Fruit fly (Drosophila melanogaster) whole organism, embryonic: ENCODE results near the gene Prosbeta2R2.

ENCODE experiments used
- Bgb ChIP-seq: fragments of 200-800 bp; sonication (Bioruptor generic); IDR thresholded peaks from 2 replicates; pipeline ENCODE4 v1.3.6; 2022; ENCODE audit warnings: missing biosample characterization, missing genetic modification characterization; ENCODE audit not compliant: partially characterized antibody
- CG10431 ChIP-seq: fragments of 200-800 bp; sonication (Bioruptor generic); optimal IDR thresholded peaks from 3 replicates; lab custom pipeline; 2018; ENCODE audit warnings: missing biosample characterization, mild to moderate bottlenecking, missing genetic modification characterization
- CG10462 ChIP-seq: fragments of 200-800 bp; sonication (Bioruptor generic); optimal IDR thresholded peaks from 2 replicates; lab custom pipeline; 2016; ENCODE audit warnings: missing biosample characterization, missing genetic modification characterization
- CG11398 ChIP-seq: fragments of 200-800 bp; sonication (Bioruptor generic); optimal IDR thresholded peaks from 2 replicates; lab custom pipeline; 2016; ENCODE audit warnings: missing biosample characterization, missing genetic modification characterization
- CG11456 ChIP-seq: fragments of 200-800 bp; sonication (Bioruptor generic); IDR thresholded peaks from 3 replicates; pipeline ENCODE4 v1.3.6; 2022; ENCODE audit warnings: missing biosample characterization, missing genetic modification characterization
- CG12744 ChIP-seq: fragments of 200-800 bp; sonication (Bioruptor generic); optimal IDR thresholded peaks from 2 replicates; lab custom pipeline; 2016; ENCODE audit warnings: missing biosample characterization, missing genetic modification characterization
- CG14860 ChIP-seq: fragments of 200-800 bp; sonication (Bioruptor generic); IDR thresholded peaks from 3 replicates; pipeline ENCODE4 v1.3.6; 2022; ENCODE audit warnings: missing biosample characterization, missing genetic modification characterization; ENCODE audit not compliant: partially characterized antibody
- CG17361 ChIP-seq: fragments of 200-800 bp; sonication (Bioruptor generic); IDR thresholded peaks from 3 replicates; pipeline ENCODE4 v1.3.6; 2022; ENCODE audit warnings: missing biosample characterization, missing genetic modification characterization
- CG17568 ChIP-seq: fragments of 200-800 bp; sonication (Bioruptor generic); optimal IDR thresholded peaks from 2 replicates; lab custom pipeline; 2018; ENCODE audit warnings: missing biosample characterization, mild to moderate bottlenecking, missing genetic modification characterization, moderate library complexity
- CG2129 ChIP-seq: fragments of 200-800 bp; sonication (Bioruptor generic); IDR thresholded peaks from 2 replicates; pipeline ENCODE4 v1.3.6; 2022; ENCODE audit warnings: missing biosample characterization, missing genetic modification characterization; ENCODE audit not compliant: partially characterized antibody
- CG30431 ChIP-seq: fragments of 200-800 bp; sonication (Bioruptor generic); optimal IDR thresholded peaks from 2 replicates; lab custom pipeline; 2017; ENCODE audit warnings: missing biosample characterization, missing genetic modification characterization
- CG34224 ChIP-seq: fragments of 200-800 bp; sonication (Bioruptor generic); IDR thresholded peaks from 3 replicates; pipeline ENCODE4 v1.3.6; 2022; ENCODE audit warnings: missing biosample characterization, missing genetic modification characterization; ENCODE audit not compliant: partially characterized antibody
- CG3995 ChIP-seq: fragments of 200-800 bp; sonication (Bioruptor generic); optimal IDR thresholded peaks from 3 replicates; lab custom pipeline; 2016; ENCODE audit warnings: missing biosample characterization, missing genetic modification characterization
- CG42726 ChIP-seq: fragments of 200-800 bp; sonication (Bioruptor generic); IDR thresholded peaks from 2 replicates; pipeline ENCODE4 v1.3.6; 2022; ENCODE audit warnings: missing biosample characterization, missing genetic modification characterization; ENCODE audit not compliant: partially characterized antibody
- CG4617 ChIP-seq: fragments of 200-800 bp; sonication (Bioruptor generic); optimal IDR thresholded peaks from 3 replicates; lab custom pipeline; 2016; ENCODE audit warnings: missing biosample characterization, missing genetic modification characterization, borderline replicate concordance
- CG7786 ChIP-seq: fragments of 200-800 bp; sonication (Bioruptor generic); optimal IDR thresholded peaks from 2 replicates; lab custom pipeline; 2016; ENCODE audit warnings: missing biosample characterization, missing genetic modification characterization
- CG9437 ChIP-seq: fragments of 200-800 bp; sonication (Bioruptor generic); optimal IDR thresholded peaks from 2 replicates; lab custom pipeline; 2018; ENCODE audit warnings: missing biosample characterization, mild to moderate bottlenecking, missing genetic modification characterization
- Camta ChIP-seq: fragments of 200-800 bp; sonication (Bioruptor generic); optimal IDR thresholded peaks from 2 replicates; lab custom pipeline; 2016; ENCODE audit warnings: missing biosample characterization, missing genetic modification characterization
- Deaf1 ChIP-seq: fragments of 200-800 bp; optimal IDR thresholded peaks from 3 replicates; lab custom pipeline; 2019; ENCODE audit warnings: missing biosample characterization, mild to moderate bottlenecking, missing genetic modification characterization, moderate library complexity
- E2f2 ChIP-seq: fragments of 200-800 bp; sonication (Bioruptor generic); IDR thresholded peaks from 2 replicates; pipeline ENCODE4 v1.3.6; 2022; ENCODE audit warnings: missing biosample characterization, missing genetic modification characterization
- HmgZ ChIP-seq: fragments of 200-800 bp; sonication (Bioruptor generic); optimal IDR thresholded peaks from 2 replicates; lab custom pipeline; 2018; ENCODE audit warnings: missing biosample characterization, mild to moderate bottlenecking, missing genetic modification characterization
- MESR4 ChIP-seq: fragments of 200-800 bp; sonication (Bioruptor generic); optimal IDR thresholded peaks from 2 replicates; lab custom pipeline; 2018; ENCODE audit warnings: missing biosample characterization, mild to moderate bottlenecking, missing genetic modification characterization, moderate library complexity
- Med ChIP-seq: fragments of 200-800 bp; sonication (Bioruptor generic); peaks from one replicate; lab custom pipeline; 2016; ENCODE audit warnings: missing biosample characterization, missing genetic modification characterization, mild to moderate bottlenecking, inconsistent platforms, moderate library complexity
- Opbp ChIP-seq: fragments of 200-800 bp; sonication (Bioruptor generic); IDR thresholded peaks from 3 replicates; pipeline ENCODE4 v1.3.6; 2022; ENCODE audit warnings: missing biosample characterization, missing genetic modification characterization; ENCODE audit not compliant: partially characterized antibody
- Scr ChIP-seq: fragments of 200-800 bp; sonication (Bioruptor generic); IDR thresholded peaks from 2 replicates; pipeline ENCODE4 v1.3.6; 2022; ENCODE audit warnings: missing biosample characterization, missing genetic modification characterization; ENCODE audit not compliant: partially characterized antibody
- Sin3A ChIP-seq: fragments of >200 bp; optimal IDR thresholded peaks from 2 replicates; lab custom pipeline; 2018
- YL-1 ChIP-seq: fragments of 200-800 bp; sonication (Bioruptor generic); optimal IDR thresholded peaks from 3 replicates; lab custom pipeline; 2017; ENCODE audit warnings: missing biosample characterization, mild to moderate bottlenecking, missing genetic modification characterization
- az2 ChIP-seq: fragments of 200-800 bp; sonication (Bioruptor generic); optimal IDR thresholded peaks from 3 replicates; lab custom pipeline; 2016; ENCODE audit warnings: missing biosample characterization, missing genetic modification characterization
- cad ChIP-seq: fragments of >200 bp; optimal IDR thresholded peaks from 2 replicates; lab custom pipeline; 2017; ENCODE audit warnings: missing biosample characterization, missing genetic modification characterization
- fru ChIP-seq: fragments of >200 bp; optimal IDR thresholded peaks from 2 replicates; lab custom pipeline; 2017
- h ChIP-seq: fragments of >200 bp; optimal IDR thresholded peaks from 2 replicates; lab custom pipeline; 2017
- lbe ChIP-seq: fragments of 200-800 bp; sonication (Bioruptor generic); optimal IDR thresholded peaks from 2 replicates; lab custom pipeline; 2016; ENCODE audit warnings: missing biosample characterization, mild to moderate bottlenecking, missing genetic modification characterization
- org-1 ChIP-seq: fragments of 200-800 bp; sonication (Bioruptor generic); optimal IDR thresholded peaks from 2 replicates; lab custom pipeline; 2017; ENCODE audit warnings: missing biosample characterization, missing genetic modification characterization
- phol ChIP-seq: fragments of 200-800 bp; sonication (Bioruptor generic); optimal IDR thresholded peaks from 3 replicates; lab custom pipeline; 2018; ENCODE audit warnings: missing biosample characterization, mild to moderate bottlenecking, missing genetic modification characterization, moderate library complexity
- sna ChIP-seq: fragments of 200-800 bp; sonication (Bioruptor generic); IDR thresholded peaks from 2 replicates; pipeline ENCODE4 v1.3.6; 2022; ENCODE audit warnings: missing biosample characterization, missing genetic modification characterization; ENCODE audit not compliant: partially characterized antibody
- unc-4 ChIP-seq: fragments of 200-800 bp; sonication (Bioruptor generic); IDR thresholded peaks from 2 replicates; pipeline ENCODE4 v1.3.6; 2022; ENCODE audit warnings: missing biosample characterization, missing genetic modification characterization; ENCODE audit not compliant: partially characterized antibody

The Prosbeta2R2 gene

DNA sequence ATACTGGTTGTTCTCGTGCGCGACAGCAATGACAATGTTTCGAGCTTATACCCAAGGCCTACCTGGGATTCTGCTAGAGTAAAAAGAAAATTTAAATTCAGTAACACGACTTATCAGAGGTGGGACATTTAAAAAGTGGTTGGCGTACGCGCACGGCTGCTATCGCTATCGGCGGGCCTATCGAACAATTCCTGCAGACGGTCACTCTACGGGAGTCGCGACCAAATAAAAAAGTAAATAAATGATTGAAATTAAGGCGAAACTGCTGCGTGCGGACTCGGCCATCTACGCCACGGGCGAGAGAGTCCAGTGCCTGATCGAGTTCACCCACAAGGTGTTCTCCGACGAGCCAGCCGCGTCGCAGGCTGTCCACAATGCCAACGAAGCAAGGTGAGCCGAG, at the start of gene Prosbeta2R2, which contains the start of gene CG1116 (continued):
- TF ChIP-seq CG11398 (GFP tag; lab: Kevin White, UChicago), result no peak
- TF ChIP-seq CG14860 (GFP tag; lab: Robert Waterston, UW), result peak; percentile 28; the same call in 1 of the 3 replicates
- no peak for TF ChIP-seq az2 (GFP tag; lab: Kevin White, UChicago)
- TF ChIP-seq phol (tag; lab: Kevin White, UChicago), result peak; percentile 0
- TF ChIP-seq Deaf1 (tag; lab: Kevin White, UChicago), result no peak
- TF ChIP-seq CG10431 (GFP tag; lab: Kevin White, UChicago), result no peak
- TF ChIP-seq MESR4 (GFP tag; lab: Kevin White, UChicago), result peak; percentile 78
- no peak for TF ChIP-seq org-1 (GFP tag; lab: Kevin White, UChicago)
- peak; percentile 48 for TF ChIP-seq Scr (GFP tag; lab: Robert Waterston, UW)
- peak; percentile 97 for TF ChIP-seq E2f2 (GFP tag; lab: Robert Waterston, UW)
- no peak for TF ChIP-seq CG7786 (GFP tag; lab: Kevin White, UChicago)
- TF ChIP-seq CG12744 (GFP tag; lab: Kevin White, UChicago), result no peak
- no peak; the same call in 1 of the 2 replicates for TF ChIP-seq CG42726 (GFP tag; lab: Robert Waterston, UW)
- TF ChIP-seq Med (GFP tag; lab: Kevin White, UChicago), result peak; percentile 80
- no peak for TF ChIP-seq CG10462 (GFP tag; lab: Kevin White, UChicago)
- TF ChIP-seq CG17361 (GFP tag; lab: Robert Waterston, UW), result no peak
- no peak for TF ChIP-seq CG17568 (GFP tag; lab: Kevin White, UChicago)
- TF ChIP-seq fru (lab: Kevin White, UChicago), result no peak
- peak; percentile 36; the same call in 1 of the 2 replicates for TF ChIP-seq Bgb
- peak; percentile 48 for TF ChIP-seq sna (GFP tag; lab: Robert Waterston, UW)
- no peak for TF ChIP-seq CG11456 (GFP tag; lab: Robert Waterston, UW)
- TF ChIP-seq CG4617 (GFP tag; lab: Kevin White, UChicago), result peak; percentile 62
- no peak for TF ChIP-seq Camta (GFP tag; lab: Kevin White, UChicago)
- TF ChIP-seq Opbp (GFP tag; lab: Robert Waterston, UW), result peak; percentile 47; the same call in 2 of the 3 replicates
- no peak for TF ChIP-seq CG30431
- peak; percentile 42 for TF ChIP-seq Sin3A
- peak; percentile 57 for TF ChIP-seq unc-4
- peak; percentile 18; the same call in 1 of the 2 replicates for TF ChIP-seq CG2129 (GFP tag; lab: Robert Waterston, UW)
- TF ChIP-seq YL-1 (GFP tag; lab: Kevin White, UChicago), result peak; percentile 31
- TF ChIP-seq, all 482 proteins: peak for 44

DNA sequence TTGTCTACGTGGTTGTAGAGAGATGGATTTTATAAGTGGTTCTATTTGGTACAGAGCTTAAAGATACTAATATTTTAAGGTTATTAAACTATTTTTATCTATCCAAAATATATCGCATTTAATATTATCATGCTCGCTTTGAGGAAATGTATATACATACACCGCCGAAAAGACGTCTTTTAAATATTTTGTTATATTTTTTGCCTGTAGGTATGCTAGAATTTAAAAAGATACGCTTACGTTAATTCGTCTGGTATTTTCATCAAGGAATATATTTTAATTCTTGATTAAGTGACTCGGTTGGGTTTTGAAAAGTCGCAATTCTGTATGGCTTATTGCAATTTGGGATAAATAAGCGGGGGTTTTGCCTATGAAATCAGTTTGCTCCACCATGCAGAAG, 49.2 kb upstream of the Prosbeta2R2 start:
- peak; percentile 31 for TF ChIP-seq lbe (GFP tag; lab: Kevin White, UChicago)
- peak; percentile 77 for TF ChIP-seq CG3995
- no peak for TF ChIP-seq CG34224
- TF ChIP-seq CG9437, result peak; percentile 97
- TF ChIP-seq HmgZ (tag; lab: Kevin White, UChicago), result peak; percentile 11

DNA sequence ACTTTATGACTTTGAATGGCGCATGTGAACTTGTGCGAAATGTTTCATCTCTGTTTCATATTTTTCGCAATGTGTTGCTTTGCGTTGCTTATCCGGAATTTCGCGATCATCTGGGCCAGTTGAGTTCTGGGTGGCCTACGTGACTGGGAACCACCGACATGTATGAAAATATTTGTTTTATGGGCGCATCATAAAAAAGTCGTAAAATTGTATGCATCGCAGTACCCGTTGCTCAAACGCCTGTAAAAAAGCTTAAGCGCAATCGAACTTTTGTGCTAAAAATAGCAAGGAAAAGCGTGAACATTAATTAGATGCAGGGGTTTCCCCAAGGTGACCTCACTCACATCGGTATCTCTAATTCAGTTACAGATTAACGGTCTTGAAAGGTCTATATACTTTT, 47.0 kb upstream of the Prosbeta2R2 start:
- TF ChIP-seq cad (GFP tag; lab: Kevin White, UChicago) (peak; percentile 30), h (lab: Kevin White, UChicago) (no peak)
